Fruit fly (Drosophila melanogaster): ENCODE measurements around the gene CG4116.

CG4116 gene

DNA sequence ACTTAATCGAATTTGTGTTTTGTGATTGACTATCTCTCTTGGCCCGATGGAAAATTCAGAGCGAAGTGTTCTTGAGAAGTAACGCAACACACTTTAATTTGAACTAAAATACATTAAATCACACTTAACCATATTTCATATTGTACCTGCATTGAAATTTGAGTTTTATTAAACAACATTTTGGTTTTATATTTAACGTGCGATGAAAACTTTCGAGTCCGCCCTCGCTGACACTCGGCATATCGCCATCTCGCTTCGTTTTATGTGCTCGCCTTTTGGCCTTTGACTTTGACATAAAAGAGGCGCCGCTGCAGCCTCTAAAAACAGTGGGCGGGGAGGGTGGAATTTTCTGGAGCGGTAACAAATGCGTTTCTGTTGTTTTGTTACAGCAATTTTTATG is 44.9 kb downstream of the CG4116 start (continued):
- TF ChIP-seq Dad (GFP tag; optimal IDR thresholded peaks at IDR 0.05) (peak; percentile 16), CG7556 (GFP tag; optimal IDR thresholded peaks at IDR 0.05) (peak; percentile 52), zen (tag; optimal IDR thresholded peaks at IDR 0.05) (peak; percentile 71), jigr1 (GFP tag; IDR thresholded peaks at IDR 0.05) (no peak; the same call in 2 of the 3 replicates), CG12155 (GFP tag; optimal IDR thresholded peaks at IDR 0.05) (peak; percentile 24), bigmax (GFP tag; optimal IDR thresholded peaks at IDR 0.05) (no peak), Atf6 (GFP tag; IDR thresholded peaks at IDR 0.05) (peak; percentile 47), Vsx1 (GFP tag; optimal IDR thresholded peaks at IDR 0.05) (no peak), CG9437 (GFP tag; optimal IDR thresholded peaks at IDR 0.05) (peak; percentile 32), NfI (GFP tag; optimal IDR thresholded peaks at IDR 0.05) (peak; percentile 21), Gsc (GFP tag; IDR thresholded peaks at IDR 0.05) (peak; percentile 51), Six4 (GFP tag; optimal IDR thresholded peaks at IDR 0.05) (peak; percentile 58), schlank (tag; optimal IDR thresholded peaks at IDR 0.05) (no peak), Doc3 (GFP tag; IDR thresholded peaks at IDR 0.05; ENCODE audit: partially characterized antibody) (no peak), Elba2 (GFP tag; optimal IDR thresholded peaks at IDR 0.05) (no peak), Sox102F (GFP tag; optimal IDR thresholded peaks at IDR 0.05) (peak; percentile 72), CG2202 (tag; optimal IDR thresholded peaks at IDR 0.05) (peak; percentile 41), gce (GFP tag; IDR thresholded peaks at IDR 0.05) (no peak), CG10979 (tag; optimal IDR thresholded peaks at IDR 0.05) (peak; percentile 86), CG31441 (GFP tag; IDR thresholded peaks at IDR 0.05) (peak; percentile 73), Dll (GFP tag; IDR thresholded peaks at IDR 0.05; ENCODE audit: partially characterized antibody) (no peak), Camta (GFP tag; optimal IDR thresholded peaks at IDR 0.05) (peak; percentile 52), toy (GFP tag; IDR thresholded peaks at IDR 0.05) (no peak), aop (GFP tag; IDR thresholded peaks at IDR 0.05) (no peak), gem (tag; optimal IDR thresholded peaks at IDR 0.05) (peak; percentile 82), HHEX (GFP tag; optimal IDR thresholded peaks at IDR 0.05) (peak; percentile 43), CG9876 (GFP tag; optimal IDR thresholded peaks at IDR 0.05) (no peak), Ptx1 (GFP tag; IDR thresholded peaks at IDR 0.05) (peak; percentile 67), z (GFP tag; IDR thresholded peaks at IDR 0.05) (no peak), fd96Cb (tag; optimal IDR thresholded peaks at IDR 0.05) (peak; percentile 72), yki (optimal IDR thresholded peaks at IDR 0.05) (no peak), CG11504 (tag; optimal IDR thresholded peaks at IDR 0.05) (peak; percentile 79), mam (GFP tag; optimal IDR thresholded peaks at IDR 0.05) (peak; percentile 35), E2f2 (GFP tag; IDR thresholded peaks at IDR 0.05) (peak; percentile 38; the same call in 1 of the 2 replicates), sens-2 (GFP tag; IDR thresholded peaks at IDR 0.05) (0 out of 2 replicates have a peak, but pooled peaks have one; percentile 28), Ravus (GFP tag; IDR thresholded peaks at IDR 0.05) (no peak), CG9609 (GFP tag; optimal IDR thresholded peaks at IDR 0.05) (peak; percentile 57), CG8388 (GFP tag; optimal IDR thresholded peaks at IDR 0.05) (peak; percentile 64), mirr (GFP tag; optimal IDR thresholded peaks at IDR 0.05) (no peak), crol (GFP tag; IDR thresholded peaks at IDR 0.05) (peak; percentile 17; the same call in 1 of the 2 replicates), Doc2 (GFP tag; IDR thresholded peaks at IDR 0.05) (no peak), Sox100B (GFP tag; optimal IDR thresholded peaks at IDR 0.05) (peak; percentile 41), tll (GFP tag; optimal IDR thresholded peaks at IDR 0.05) (peak in 1 of 2 experiments; percentile 70), jing (GFP tag; optimal IDR thresholded peaks at IDR 0.05) (peak; percentile 16), CG14050 (GFP tag; IDR thresholded peaks at IDR 0.05) (no peak; the same call in 2 of the 3 replicates), pho (GFP tag; optimal IDR thresholded peaks at IDR 0.05) (no peak), C15 (GFP tag; IDR thresholded peaks at IDR 0.05) (no peak), zfh1 (GFP tag; IDR thresholded peaks at IDR 0.05) (peak; percentile 80), da (GFP tag; optimal IDR thresholded peaks at IDR 0.05) (no peak), CG12104 (GFP tag; optimal IDR thresholded peaks at IDR 0.05) (peak; percentile 42), Hmx (GFP tag; optimal IDR thresholded peaks at IDR 0.05) (no peak), CG6791 (GFP tag; IDR thresholded peaks at IDR 0.05; ENCODE audit: partially characterized antibody) (no peak)
